Fruit fly (Drosophila melanogaster): ENCODE results near the gene SmB.

SmB gene

DNA sequence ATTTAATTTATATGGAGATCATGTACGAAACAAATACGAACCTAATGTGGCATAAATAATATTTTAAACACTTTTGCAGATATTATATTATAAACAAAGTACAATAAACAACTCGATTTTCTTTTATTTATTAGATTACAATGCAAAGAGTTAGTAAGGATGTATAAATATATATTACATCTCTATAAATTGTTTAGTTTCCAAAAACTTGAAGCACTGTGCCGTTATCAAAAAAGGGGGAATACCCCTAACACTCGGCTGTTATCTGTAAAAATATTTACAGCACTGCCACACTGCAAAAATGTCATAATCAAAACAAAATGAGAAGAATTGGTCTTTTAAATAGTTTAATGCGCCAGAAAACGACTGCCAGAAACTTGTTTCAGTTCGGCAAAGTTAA is 2.1 kb upstream of the SmB start, which contains the start of gene CG5188 (continued):
- TF ChIP-seq CG8089 (GFP tag; optimal IDR thresholded peaks at IDR 0.05): no peak
- peak; percentile 82 for TF ChIP-seq row (GFP tag; IDR thresholded peaks at IDR 0.05)
- peak; percentile 57 for TF ChIP-seq Xbp1 (GFP tag; optimal IDR thresholded peaks at IDR 0.05)
- TF ChIP-seq CG6254 (GFP tag; optimal IDR thresholded peaks at IDR 0.05): no peak
- TF ChIP-seq onecut (GFP tag; IDR thresholded peaks at IDR 0.05): no peak
- no peak for TF ChIP-seq Mes4 (GFP tag; optimal IDR thresholded peaks at IDR 0.05)
- no peak for TF ChIP-seq Hey (tag; optimal IDR thresholded peaks at IDR 0.05)
- TF ChIP-seq CG7839 (tag; optimal IDR thresholded peaks at IDR 0.05): peak; percentile 63
- no peak for TF ChIP-seq CG5180 (GFP tag; optimal IDR thresholded peaks at IDR 0.05)
- TF ChIP-seq NC2β (GFP tag; optimal IDR thresholded peaks at IDR 0.05): peak; percentile 17
- no peak for TF ChIP-seq CG14965 (GFP tag; optimal IDR thresholded peaks at IDR 0.05; ENCODE audit: borderline replicate concordance)
- TF ChIP-seq zen2 (GFP tag; IDR thresholded peaks at IDR 0.05; ENCODE audit: partially characterized antibody): peak; percentile 11; the same call in 2 of the 3 replicates
- TF ChIP-seq CTCF (GFP tag; optimal IDR thresholded peaks at IDR 0.05): no peak
- no peak for TF ChIP-seq hb (GFP tag; IDR thresholded peaks at IDR 0.05; ENCODE audit: partially characterized antibody)
- TF ChIP-seq Adf1 (GFP tag; IDR thresholded peaks at IDR 0.05): no peak
- peak; percentile 16; the same call in 1 of the 2 replicates for TF ChIP-seq Bgb (GFP tag; IDR thresholded peaks at IDR 0.05; ENCODE audit: partially characterized antibody)
- TF ChIP-seq CG5245 (GFP tag; optimal IDR thresholded peaks at IDR 0.05): peak; percentile 7
- TF ChIP-seq Dip2 (GFP tag; IDR thresholded peaks at IDR 0.05): no peak
- peak; percentile 42 for TF ChIP-seq CG14710 (tag; optimal IDR thresholded peaks at IDR 0.05)
- no peak for TF ChIP-seq chm (GFP tag; IDR thresholded peaks at IDR 0.05)
- no peak for TF ChIP-seq inv (GFP tag; IDR thresholded peaks at IDR 0.05; ENCODE audit: partially characterized antibody)
- no peak for TF ChIP-seq CG12769 (tag; optimal IDR thresholded peaks at IDR 0.05)
- TF ChIP-seq CG12299 (tag; optimal IDR thresholded peaks at IDR 0.05): no peak
- TF ChIP-seq MESR4 (GFP tag; optimal IDR thresholded peaks at IDR 0.05): peak; percentile 43
- TF ChIP-seq tio (GFP tag; optimal IDR thresholded peaks at IDR 0.05): no peak
- no peak for TF ChIP-seq Sox102F (GFP tag; optimal IDR thresholded peaks at IDR 0.05)
- TF ChIP-seq CG3838 (GFP tag; optimal IDR thresholded peaks at IDR 0.05): no peak
- TF ChIP-seq CG10462 (GFP tag; optimal IDR thresholded peaks at IDR 0.05): no peak
- TF ChIP-seq her (GFP tag; optimal IDR thresholded peaks at IDR 0.05): no peak
- TF ChIP-seq bsh (GFP tag; optimal IDR thresholded peaks at IDR 0.05): peak in 1 of 2 experiments; percentile 48
- 0 out of 3 replicates have a peak, but pooled peaks have one; percentile 34 for TF ChIP-seq CG16813 (GFP tag; IDR thresholded peaks at IDR 0.05; ENCODE audit: partially characterized antibody)
- TF ChIP-seq Taf1 (GFP tag; IDR thresholded peaks at IDR 0.05): 0 out of 2 replicates have a peak, but pooled peaks have one; percentile 29
- no peak for TF ChIP-seq E2f1 (GFP tag; IDR thresholded peaks at IDR 0.05)
- no peak for TF ChIP-seq D19A (tag; optimal IDR thresholded peaks at IDR 0.05)
- TF ChIP-seq CG10267 (tag; optimal IDR thresholded peaks at IDR 0.05): peak; percentile 64
- no peak for TF ChIP-seq CG12219 (GFP tag; optimal IDR thresholded peaks at IDR 0.05)
- TF ChIP-seq CG8944 (GFP tag; optimal IDR thresholded peaks at IDR 0.05): no peak
- TF ChIP-seq CG2875 (GFP tag; optimal IDR thresholded peaks at IDR 0.05): no peak
- TF ChIP-seq Blimp-1 (GFP tag; optimal IDR thresholded peaks at IDR 0.05): no peak
- TF ChIP-seq CG14860 (GFP tag; IDR thresholded peaks at IDR 0.05; ENCODE audit: partially characterized antibody): no peak
- no peak for TF ChIP-seq grn (GFP tag; optimal IDR thresholded peaks at IDR 0.05)
- TF ChIP-seq vfl (GFP tag; optimal IDR thresholded peaks at IDR 0.05): peak; percentile 28
- TF ChIP-seq Fer3 (tag; optimal IDR thresholded peaks at IDR 0.05): peak; percentile 53
- peak; percentile 14; the same call in 1 of the 2 replicates for TF ChIP-seq lmd (GFP tag; IDR thresholded peaks at IDR 0.05)
- no peak for TF ChIP-seq yki (optimal IDR thresholded peaks at IDR 0.05)
- TF ChIP-seq pnt (GFP tag; optimal IDR thresholded peaks at IDR 0.05): peak; percentile 17
- no peak for TF ChIP-seq dmrt99B (tag; optimal IDR thresholded peaks at IDR 0.05)
- TF ChIP-seq CG11456 (GFP tag; IDR thresholded peaks at IDR 0.05): no peak
- peak; percentile 2 for TF ChIP-seq Camta (GFP tag; optimal IDR thresholded peaks at IDR 0.05)
- no peak for TF ChIP-seq lab (GFP tag; optimal IDR thresholded peaks at IDR 0.05)
- TF ChIP-seq scrt (GFP tag; optimal IDR thresholded peaks at IDR 0.05): no peak
